Fruit fly (Drosophila melanogaster) whole organism, embryonic: ENCODE data around the gene mRpL55.

ENCODE experiments used
- Aef1 ChIP-seq: fragments of 200-800 bp; sonication (Bioruptor generic); IDR thresholded peaks from 3 replicates; pipeline ENCODE4 v1.3.6; 2022; ENCODE audit warnings: missing biosample characterization, missing genetic modification characterization
- B-H2 ChIP-seq: fragments of 200-800 bp; sonication (Bioruptor generic); optimal IDR thresholded peaks from 2 replicates; lab custom pipeline; 2018; ENCODE audit warnings: missing biosample characterization, mild to moderate bottlenecking, missing genetic modification characterization
- Blimp-1 ChIP-seq: fragments of 200-800 bp; sonication (Bioruptor generic); optimal IDR thresholded peaks from 3 replicates; lab custom pipeline; 2018; ENCODE audit warnings: missing biosample characterization, missing genetic modification characterization, mild to moderate bottlenecking, moderate library complexity, missing genetic modification reagents
- CG11093 ChIP-seq: fragments of 200-800 bp; sonication (Bioruptor generic); IDR thresholded peaks from 3 replicates; pipeline ENCODE4 v1.3.6; 2022; ENCODE audit warnings: missing biosample characterization, missing genetic modification characterization
- CG11456 ChIP-seq: fragments of 200-800 bp; sonication (Bioruptor generic); IDR thresholded peaks from 3 replicates; pipeline ENCODE4 v1.3.6; 2022; ENCODE audit warnings: missing biosample characterization, missing genetic modification characterization
- CG12104 ChIP-seq: fragments of 200-800 bp; sonication (Bioruptor generic); optimal IDR thresholded peaks from 3 replicates; lab custom pipeline; 2016; ENCODE audit warnings: missing biosample characterization, missing genetic modification characterization
- CG12391 ChIP-seq: fragments of 200-800 bp; sonication (Bioruptor generic); optimal IDR thresholded peaks from 3 replicates; lab custom pipeline; 2018; ENCODE audit warnings: missing biosample characterization, mild to moderate bottlenecking, missing genetic modification characterization, moderate library complexity
- CG13775 ChIP-seq: fragments of 200-800 bp; sonication (Bioruptor generic); optimal IDR thresholded peaks from 3 replicates; lab custom pipeline; 2017; ENCODE audit warnings: missing biosample characterization, mild to moderate bottlenecking, missing genetic modification characterization
- CG15011 ChIP-seq: fragments of 200-800 bp; sonication (Bioruptor generic); optimal IDR thresholded peaks from 3 replicates; lab custom pipeline; 2018; ENCODE audit warnings: missing biosample characterization, mild to moderate bottlenecking, missing genetic modification characterization
- CG15269 ChIP-seq: fragments of 200-800 bp; sonication (Bioruptor generic); optimal IDR thresholded peaks from 2 replicates; lab custom pipeline; 2018; ENCODE audit warnings: missing biosample characterization, mild to moderate bottlenecking, missing genetic modification characterization, moderate library complexity
- CG17385 ChIP-seq: fragments of 200-800 bp; sonication (Bioruptor generic); optimal IDR thresholded peaks from 3 replicates; lab custom pipeline; 2018; ENCODE audit warnings: missing biosample characterization, mild to moderate bottlenecking, missing genetic modification characterization
- CG17568 ChIP-seq: fragments of 200-800 bp; sonication (Bioruptor generic); optimal IDR thresholded peaks from 2 replicates; lab custom pipeline; 2018; ENCODE audit warnings: missing biosample characterization, mild to moderate bottlenecking, missing genetic modification characterization, moderate library complexity
- CG18764 ChIP-seq: fragments of 200-800 bp; sonication (Bioruptor generic); optimal IDR thresholded peaks from 3 replicates; lab custom pipeline; 2016; ENCODE audit warnings: missing biosample characterization, missing genetic modification characterization
- CG34376 ChIP-seq: fragments of 200-800 bp; sonication (Bioruptor generic); optimal IDR thresholded peaks from 2 replicates; lab custom pipeline; 2018; ENCODE audit warnings: missing biosample characterization, mild to moderate bottlenecking, missing genetic modification characterization
- CG3726 ChIP-seq: fragments of 200-800 bp; sonication (Bioruptor generic); IDR thresholded peaks from 3 replicates; pipeline ENCODE4, ENCODE4 v1.3.6; 2022; ENCODE audit warnings: missing biosample characterization, missing genetic modification characterization
- CG3995 ChIP-seq: fragments of 200-800 bp; sonication (Bioruptor generic); optimal IDR thresholded peaks from 3 replicates; lab custom pipeline; 2016; ENCODE audit warnings: missing biosample characterization, missing genetic modification characterization
- CG7357 ChIP-seq: fragments of 200-800 bp; sonication (Bioruptor generic); IDR thresholded peaks from 3 replicates; pipeline ENCODE4 v1.3.6; 2022; ENCODE audit warnings: missing biosample characterization, missing genetic modification characterization
- CG8281 ChIP-seq: fragments of 200-800 bp; sonication (Bioruptor generic); optimal IDR thresholded peaks from 2 replicates; lab custom pipeline; 2018; ENCODE audit warnings: missing biosample characterization, mild to moderate bottlenecking, missing genetic modification characterization, moderate library complexity
- CG8388 ChIP-seq: fragments of 200-800 bp; sonication (Bioruptor generic); optimal IDR thresholded peaks from 2 replicates; lab custom pipeline; 2019; ENCODE audit warnings: missing biosample characterization, mild to moderate bottlenecking, missing genetic modification characterization, moderate library complexity
- CG8924 ChIP-seq: fragments of 200-800 bp; optimal IDR thresholded peaks from 3 replicates; lab custom pipeline; 2019; ENCODE audit warnings: missing biosample characterization, mild to moderate bottlenecking, missing genetic modification characterization, moderate library complexity
- CG9437 ChIP-seq: fragments of 200-800 bp; sonication (Bioruptor generic); optimal IDR thresholded peaks from 2 replicates; lab custom pipeline; 2018; ENCODE audit warnings: missing biosample characterization, mild to moderate bottlenecking, missing genetic modification characterization
- CG9727 ChIP-seq: fragments of 200-800 bp; sonication (Bioruptor generic); optimal IDR thresholded peaks from 3 replicates; lab custom pipeline; 2017; ENCODE audit warnings: missing biosample characterization, mild to moderate bottlenecking, missing genetic modification characterization
- Deaf1 ChIP-seq: fragments of 200-800 bp; optimal IDR thresholded peaks from 3 replicates; lab custom pipeline; 2019; ENCODE audit warnings: missing biosample characterization, mild to moderate bottlenecking, missing genetic modification characterization, moderate library complexity
- Dref ChIP-seq: fragments of 200-800 bp; sonication (Bioruptor generic); IDR thresholded peaks from 2 replicates; pipeline ENCODE4 v1.3.6; 2022; ENCODE audit warnings: missing biosample characterization, missing genetic modification characterization
- E2f1 ChIP-seq: fragments of 200-800 bp; sonication (Bioruptor generic); IDR thresholded peaks from 2 replicates; pipeline ENCODE4 v1.3.6; 2022; ENCODE audit warnings: missing biosample characterization, missing genetic modification characterization
- Ets65A ChIP-seq: fragments of 200-800 bp; sonication (Bioruptor generic); peaks from one replicate; lab custom pipeline; 2016; ENCODE audit warnings: missing biosample characterization, missing genetic modification characterization
- Hmx ChIP-seq: fragments of 200-800 bp; sonication (Bioruptor generic); optimal IDR thresholded peaks from 2 replicates; lab custom pipeline; 2016; ENCODE audit warnings: missing biosample characterization, missing genetic modification characterization
- Hr51 ChIP-seq, 2 experiments: fragments of 200-800 bp; sonication (Bioruptor generic); optimal IDR thresholded peaks; 2 replicates in 1 of 2; 3 replicates in 1 of 2; lab custom pipeline; 2016 to 2018; ENCODE audit warnings: missing biosample characterization in 2 of 2, missing genetic modification characterization in 2 of 2, mild to moderate bottlenecking in 1 of 2, moderate library complexity in 1 of 2
- Med ChIP-seq: fragments of 200-800 bp; sonication (Bioruptor generic); peaks from one replicate; lab custom pipeline; 2016; ENCODE audit warnings: missing biosample characterization, missing genetic modification characterization, mild to moderate bottlenecking, inconsistent platforms, moderate library complexity
- Optix ChIP-seq: fragments of 200-800 bp; sonication (Bioruptor generic); IDR thresholded peaks from 3 replicates; pipeline ENCODE4 v1.3.6; 2022; ENCODE audit warnings: missing biosample characterization, missing genetic modification characterization
- Ravus ChIP-seq: fragments of 200-800 bp; sonication (Bioruptor generic); IDR thresholded peaks from 2 replicates; pipeline ENCODE4 v1.3.6; 2022; ENCODE audit warnings: missing biosample characterization, missing genetic modification characterization
- Rfx ChIP-seq: fragments of 200-800 bp; sonication (Bioruptor generic); IDR thresholded peaks from 2 replicates; pipeline ENCODE4 v1.3.6; 2022; ENCODE audit warnings: missing biosample characterization, missing genetic modification characterization
- Sry-δ ChIP-seq: fragments of 200-800 bp; sonication (Bioruptor generic); optimal IDR thresholded peaks from 2 replicates; lab custom pipeline; 2016; ENCODE audit warnings: missing biosample characterization, missing genetic modification characterization
- Xrp1 ChIP-seq: fragments of 200-800 bp; sonication (Bioruptor generic); IDR thresholded peaks from 2 replicates; pipeline ENCODE4 v1.3.6; 2022; ENCODE audit warnings: missing biosample characterization, missing genetic modification characterization
- bsh ChIP-seq, 2 experiments: fragments of 200-800 bp; sonication (Bioruptor generic); optimal IDR thresholded peaks; 2 replicates each; lab custom pipeline; 2017 to 2018; ENCODE audit warnings: mild to moderate bottlenecking in 2 of 2, missing biosample characterization in 2 of 2, missing genetic modification characterization in 2 of 2, moderate library complexity in 1 of 2
- eve ChIP-seq, 2 experiments: fragments of >200 bp; optimal IDR thresholded peaks; 2 replicates each; lab custom pipeline; 2017; ENCODE audit warnings: missing biosample characterization in 2 of 2, missing genetic modification characterization in 2 of 2
- fd96Cb ChIP-seq: fragments of 200-800 bp; sonication (Bioruptor generic); optimal IDR thresholded peaks from 2 replicates; lab custom pipeline; 2018; ENCODE audit warnings: missing biosample characterization, mild to moderate bottlenecking, missing genetic modification characterization, moderate library complexity
- ind ChIP-seq: fragments of 200-800 bp; sonication (Bioruptor generic); optimal IDR thresholded peaks from 3 replicates; lab custom pipeline; 2016; ENCODE audit warnings: missing biosample characterization, missing genetic modification characterization
- jing ChIP-seq: fragments of 200-800 bp; sonication (Bioruptor generic); optimal IDR thresholded peaks from 2 replicates; lab custom pipeline; 2018; ENCODE audit warnings: missing biosample characterization, mild to moderate bottlenecking, missing genetic modification characterization
- lola ChIP-seq, 3 experiments: fragments of >200 bp in 2 of 3; fragments of 200-800 bp in 1 of 3; sonication (Bioruptor generic) in 1 of 3; optimal IDR thresholded peaks; 2 replicates each; lab custom pipeline; 2017 to 2019; ENCODE audit warnings: missing biosample characterization in 3 of 3, missing genetic modification characterization in 3 of 3, mild to moderate bottlenecking in 1 of 3, moderate library complexity in 1 of 3
- luna ChIP-seq: fragments of 200-800 bp; sonication (Bioruptor generic); optimal IDR thresholded peaks from 2 replicates; lab custom pipeline; 2016; ENCODE audit warnings: missing biosample characterization, missing genetic modification characterization
- onecut ChIP-seq: fragments of 200-800 bp; sonication (Bioruptor generic); IDR thresholded peaks from 2 replicates; pipeline ENCODE4 v1.3.6; 2022; ENCODE audit warnings: missing biosample characterization, missing genetic modification characterization
- pb ChIP-seq: fragments of 200-800 bp; sonication (Bioruptor generic); optimal IDR thresholded peaks from 3 replicates; lab custom pipeline; 2016; ENCODE audit warnings: missing biosample characterization, missing genetic modification characterization
- peb ChIP-seq: fragments of 200-800 bp; sonication (Bioruptor generic); IDR thresholded peaks from 2 replicates; pipeline ENCODE4 v1.3.6; 2022; ENCODE audit warnings: missing biosample characterization, missing genetic modification characterization
- pum ChIP-seq: fragments of 200-800 bp; sonication (Bioruptor generic); optimal IDR thresholded peaks from 2 replicates; lab custom pipeline; 2016; ENCODE audit warnings: missing biosample characterization, missing genetic modification characterization
- sna ChIP-seq: fragments of 200-800 bp; sonication (Bioruptor generic); IDR thresholded peaks from 2 replicates; pipeline ENCODE4 v1.3.6; 2022; ENCODE audit warnings: missing biosample characterization, missing genetic modification characterization; ENCODE audit not compliant: partially characterized antibody
- so ChIP-seq: fragments of 200-800 bp; sonication (Bioruptor generic); IDR thresholded peaks from 3 replicates; pipeline ENCODE4 v1.3.6; 2022; ENCODE audit warnings: missing biosample characterization, missing genetic modification characterization
- sr ChIP-seq: fragments of 200-800 bp; sonication (Bioruptor generic); IDR thresholded peaks from 3 replicates; pipeline ENCODE4 v1.3.6; 2022; ENCODE audit warnings: missing biosample characterization, missing genetic modification characterization
- ttk ChIP-seq: fragments of 200-800 bp; sonication (Bioruptor generic); IDR thresholded peaks from 2 replicates; pipeline ENCODE4 v2.1.2; 2022; ENCODE audit warnings: missing biosample characterization, missing genetic modification characterization
- wor ChIP-seq: fragments of 200-800 bp; sonication (Bioruptor generic); IDR thresholded peaks from 2 replicates; pipeline ENCODE4 v1.3.6; 2022; ENCODE audit warnings: missing biosample characterization, missing genetic modification characterization
- zf30C ChIP-seq: fragments of 200-800 bp; sonication (Bioruptor generic); optimal IDR thresholded peaks from 3 replicates; lab custom pipeline; 2018; ENCODE audit warnings: missing biosample characterization, mild to moderate bottlenecking, missing genetic modification characterization

Gene mRpL55

DNA sequence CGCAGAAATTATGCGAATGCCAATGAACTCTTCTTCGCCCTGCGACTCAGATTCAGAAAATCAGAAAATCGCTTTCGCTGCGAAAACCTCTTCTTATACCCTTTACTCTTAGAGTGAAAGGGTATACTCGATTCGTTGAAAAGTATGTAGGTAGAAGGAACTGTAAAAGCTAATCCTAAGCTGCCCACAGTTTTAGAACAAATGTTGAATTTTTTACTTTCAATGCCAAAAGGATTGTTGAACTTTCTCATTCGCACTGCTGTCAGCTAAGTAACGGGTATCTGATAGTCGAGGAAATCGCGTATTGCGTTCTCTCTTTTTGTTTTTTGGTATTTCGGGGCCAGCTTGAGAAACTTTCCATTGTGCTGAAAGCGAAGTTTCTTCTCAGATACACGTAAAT, 19.1 kb upstream of the mRpL55 start (continued):
- TF ChIP-seq CG9727 (GFP tag; lab: Kevin White, UChicago) (peak; percentile 6), so (0 out of 3 replicates have a peak, but pooled peaks have one; percentile 8), pum (GFP tag; lab: Kevin White, UChicago) (no peak), pb (GFP tag; lab: Kevin White, UChicago) (no peak), CG11093 (0 out of 3 replicates have a peak, but pooled peaks have one; percentile 28), CG18764 (no peak), CG8924 (tag; lab: Kevin White, UChicago) (no peak), CG17568 (GFP tag; lab: Kevin White, UChicago) (no peak), bsh (GFP tag; optimal IDR thresholded peaks at IDR 0.05; lab: Kevin White, UChicago) (peak in 1 of 2 experiments; percentile 69), CG34376 (GFP tag; lab: Kevin White, UChicago) (no peak), CG3726 (GFP tag; lab: Robert Waterston, UW) (no peak), Xrp1 (0 out of 2 replicates have a peak, but pooled peaks have one; percentile 47), CG15011 (GFP tag; lab: Kevin White, UChicago) (no peak), luna (GFP tag; lab: Kevin White, UChicago) (no peak), Aef1 (GFP tag; lab: Robert Waterston, UW) (no peak), CG8281 (no peak), sna (peak; percentile 43; the same call in 1 of the 2 replicates), CG15269 (tag; lab: Kevin White, UChicago) (peak; percentile 19), CG17385 (GFP tag; lab: Kevin White, UChicago) (peak; percentile 23), CG3995 (GFP tag; lab: Kevin White, UChicago) (no peak), CG11456 (GFP tag; lab: Robert Waterston, UW) (no peak), jing (GFP tag; lab: Kevin White, UChicago) (peak; percentile 9), Dref (GFP tag; lab: Robert Waterston, UW) (no peak), lola (GFP tag; optimal IDR thresholded peaks at IDR 0.05; lab: Kevin White, UChicago) (peak in 1 of 3 experiments; percentile 11), Sry-δ (GFP tag; lab: Kevin White, UChicago) (no peak), CG9437 (GFP tag; lab: Kevin White, UChicago) (peak; percentile 1), Rfx (GFP tag; lab: Robert Waterston, UW) (peak; percentile 34; the same call in 1 of the 2 replicates), sr (GFP tag; lab: Robert Waterston, UW) (no peak), CG7357 (GFP tag; lab: Robert Waterston, UW) (no peak), Deaf1 (tag; lab: Kevin White, UChicago) (no peak), Ets65A (GFP tag; lab: Kevin White, UChicago) (peak; percentile 88), Med (GFP tag; lab: Kevin White, UChicago) (peak; percentile 70), Hmx (GFP tag; lab: Kevin White, UChicago) (no peak), CG13775 (GFP tag; lab: Kevin White, UChicago) (no peak), peb (GFP tag; lab: Robert Waterston, UW) (no peak; the same call in 1 of the 2 replicates), fd96Cb (tag; lab: Kevin White, UChicago) (peak; percentile 63), Ravus (no peak), B-H2 (no peak), Blimp-1 (peak; percentile 50), onecut (no peak), CG8388 (GFP tag; lab: Kevin White, UChicago) (peak; percentile 43), ttk (GFP tag; lab: Robert Waterston, UW) (0 out of 2 replicates have a peak, but pooled peaks have one; percentile 8), ind (peak; percentile 36), Optix (GFP tag; lab: Robert Waterston, UW) (0 out of 3 replicates have a peak, but pooled peaks have one; percentile 30), E2f1 (GFP tag; lab: Robert Waterston, UW) (peak; percentile 29; the same call in 1 of the 2 replicates), Hr51 (GFP tag; optimal IDR thresholded peaks at IDR 0.05; lab: Kevin White, UChicago) (peak in 1 of 2 experiments; percentile 36), zf30C (no peak), CG12391 (tag; lab: Kevin White, UChicago) (peak; percentile 33), CG12104 (GFP tag; lab: Kevin White, UChicago) (no peak), wor (GFP tag; lab: Robert Waterston, UW) (0 out of 2 replicates have a peak, but pooled peaks have one; percentile 27), eve (GFP tag; optimal IDR thresholded peaks at IDR 0.05; lab: Kevin White, UChicago) (peak in 1 of 2 experiments; percentile 54)
